Fruit fly (Drosophila melanogaster) whole organism, prepupa: Measurements from ENCODE around the gene Tm1.

Experiments
- Blimp-1 ChIP-seq: fragments of 200-800 bp; sonication (Bioruptor generic); optimal IDR thresholded peaks from 3 replicates; lab custom pipeline; 2017; ENCODE audit warnings: missing biosample characterization, missing genetic modification characterization, mild to moderate bottlenecking, moderate library complexity, missing genetic modification reagents
- CG10631 ChIP-seq: fragments of 200-800 bp; sonication (Bioruptor generic); optimal IDR thresholded peaks from 2 replicates; lab custom pipeline; 2016; ENCODE audit warnings: missing biosample characterization, missing genetic modification characterization
- CG10669 ChIP-seq: fragments of 200-800 bp; sonication (Bioruptor generic); optimal IDR thresholded peaks from 3 replicates; lab custom pipeline; 2018; ENCODE audit warnings: missing biosample characterization, mild to moderate bottlenecking, missing genetic modification characterization, moderate library complexity
- CG11294 ChIP-seq: fragments of 200-800 bp; sonication (Bioruptor generic); IDR thresholded peaks from 2 replicates; pipeline ENCODE4 v1.3.6; 2022; ENCODE audit warnings: missing biosample characterization, missing genetic modification characterization
- CG11762 ChIP-seq: fragments of 200-800 bp; sonication (Bioruptor generic); optimal IDR thresholded peaks from 3 replicates; lab custom pipeline; 2016; ENCODE audit warnings: missing biosample characterization, missing genetic modification characterization; ENCODE audit not compliant: insufficient read depth
- CG11902 ChIP-seq: fragments of 200-800 bp; sonication (Bioruptor generic); optimal IDR thresholded peaks from 3 replicates; lab custom pipeline; 2016; ENCODE audit warnings: missing biosample characterization, missing genetic modification characterization
- CG15336 ChIP-seq: fragments of 200-800 bp; sonication (Bioruptor generic); IDR thresholded peaks from 2 replicates; pipeline ENCODE4 v1.3.6; 2022; ENCODE audit warnings: missing biosample characterization, missing genetic modification characterization
- CG1621 ChIP-seq: fragments of 200-800 bp; sonication (Bioruptor generic); optimal IDR thresholded peaks from 3 replicates; lab custom pipeline; 2018; ENCODE audit warnings: missing biosample characterization, mild to moderate bottlenecking, missing genetic modification characterization
- CG3032 ChIP-seq: fragments of 200-800 bp; optimal IDR thresholded peaks from 2 replicates; lab custom pipeline; 2019; ENCODE audit warnings: missing biosample characterization, mild to moderate bottlenecking, missing genetic modification characterization, moderate library complexity
- CG31627 ChIP-seq: fragments of 200-800 bp; sonication (Bioruptor generic); optimal IDR thresholded peaks from 3 replicates; lab custom pipeline; 2016; ENCODE audit warnings: missing biosample characterization, missing genetic modification characterization
- CG3919 ChIP-seq: fragments of 200-800 bp; sonication (Bioruptor generic); optimal IDR thresholded peaks from 3 replicates; lab custom pipeline; 2016; ENCODE audit warnings: missing biosample characterization, missing genetic modification characterization
- CG4318 ChIP-seq: fragments of 200-800 bp; sonication (Bioruptor generic); optimal IDR thresholded peaks from 3 replicates; lab custom pipeline; 2017; ENCODE audit warnings: missing biosample characterization, mild to moderate bottlenecking, missing genetic modification characterization
- CG6276 ChIP-seq: fragments of 200-800 bp; sonication (Bioruptor generic); optimal IDR thresholded peaks from 2 replicates; lab custom pipeline; 2017; ENCODE audit warnings: missing biosample characterization, mild to moderate bottlenecking, missing genetic modification characterization
- CG6792 ChIP-seq: fragments of 200-800 bp; sonication (Bioruptor generic); optimal IDR thresholded peaks from 3 replicates; lab custom pipeline; 2016; ENCODE audit warnings: missing biosample characterization, missing genetic modification characterization
- CG6854 ChIP-seq: fragments of 200-800 bp; sonication (Bioruptor generic); optimal IDR thresholded peaks from 2 replicates; lab custom pipeline; 2017; ENCODE audit warnings: missing biosample characterization, mild to moderate bottlenecking, missing genetic modification characterization
- CG7368 ChIP-seq: fragments of 200-800 bp; sonication (Bioruptor generic); optimal IDR thresholded peaks from 3 replicates; lab custom pipeline; 2016; ENCODE audit warnings: missing biosample characterization, missing genetic modification characterization
- CG8319 ChIP-seq: fragments of 200-800 bp; sonication (Bioruptor generic); optimal IDR thresholded peaks from 3 replicates; lab custom pipeline; 2016; ENCODE audit warnings: missing biosample characterization, missing genetic modification characterization
- Eip75B ChIP-seq: fragments of 200-800 bp; sonication (Bioruptor generic); optimal IDR thresholded peaks from 3 replicates; lab custom pipeline; 2016; ENCODE audit warnings: missing biosample characterization, missing genetic modification characterization
- Eip93F ChIP-seq: fragments of 200-800 bp; sonication (Bioruptor generic); optimal IDR thresholded peaks from 2 replicates; lab custom pipeline; 2016; ENCODE audit warnings: missing biosample characterization, mild to moderate bottlenecking, missing genetic modification characterization
- Ets21C ChIP-seq: fragments of 200-800 bp; sonication (Bioruptor generic); optimal IDR thresholded peaks from 3 replicates; lab custom pipeline; 2016; ENCODE audit warnings: missing biosample characterization, missing genetic modification characterization
- Ets96B ChIP-seq: fragments of 200-800 bp; optimal IDR thresholded peaks from 2 replicates; lab custom pipeline; 2019; ENCODE audit warnings: missing biosample characterization, mild to moderate bottlenecking, missing genetic modification characterization, moderate library complexity
- Hr38 ChIP-seq: sonication (Bioruptor generic); optimal IDR thresholded peaks from 2 replicates; lab custom pipeline; 2016; ENCODE audit warnings: missing biosample characterization, missing genetic modification characterization
- Met ChIP-seq: fragments of 200-800 bp; sonication (Bioruptor generic); optimal IDR thresholded peaks from 3 replicates; lab custom pipeline; 2016; ENCODE audit warnings: missing biosample characterization, missing genetic modification characterization
- OdsH ChIP-seq: fragments of 200-800 bp; sonication (Bioruptor generic); optimal IDR thresholded peaks from 3 replicates; lab custom pipeline; 2016; ENCODE audit warnings: missing biosample characterization, missing genetic modification characterization
- Smox ChIP-seq: fragments of 200-800 bp; sonication (Bioruptor generic); optimal IDR thresholded peaks from 3 replicates; lab custom pipeline; 2016; ENCODE audit warnings: missing biosample characterization, missing genetic modification characterization
- Sox102F ChIP-seq: fragments of 200-800 bp; sonication (Bioruptor generic); optimal IDR thresholded peaks from 2 replicates; lab custom pipeline; 2016; ENCODE audit warnings: missing biosample characterization, mild to moderate bottlenecking, missing genetic modification characterization
- Sox14 ChIP-seq: fragments of 200-800 bp; sonication (Bioruptor generic); optimal IDR thresholded peaks from 3 replicates; lab custom pipeline; 2016; ENCODE audit warnings: missing biosample characterization, missing genetic modification characterization
- Sox15 ChIP-seq: fragments of 200-800 bp; sonication (Bioruptor generic); optimal IDR thresholded peaks from 3 replicates; lab custom pipeline; 2016; ENCODE audit warnings: missing biosample characterization, missing genetic modification characterization
- achi ChIP-seq: fragments of 200-800 bp; sonication (Bioruptor generic); optimal IDR thresholded peaks from 3 replicates; lab custom pipeline; 2016; ENCODE audit warnings: missing biosample characterization, missing genetic modification characterization
- acj6 ChIP-seq: fragments of 200-800 bp; sonication (Bioruptor generic); optimal IDR thresholded peaks from 3 replicates; lab custom pipeline; 2016; ENCODE audit warnings: missing biosample characterization, missing genetic modification characterization
- cyc ChIP-seq: fragments of 200-800 bp; sonication (Bioruptor generic); optimal IDR thresholded peaks from 3 replicates; lab custom pipeline; 2016; ENCODE audit warnings: missing biosample characterization, missing genetic modification characterization
- dac ChIP-seq: fragments of 200-800 bp; sonication (Bioruptor generic); optimal IDR thresholded peaks from 2 replicates; lab custom pipeline; 2017; ENCODE audit warnings: missing biosample characterization, mild to moderate bottlenecking, missing genetic modification characterization
- dsx ChIP-seq: fragments of 200-800 bp; optimal IDR thresholded peaks from 3 replicates; lab custom pipeline; 2019; ENCODE audit warnings: missing biosample characterization, mild to moderate bottlenecking, missing genetic modification characterization, moderate library complexity; ENCODE audit not compliant: poor library complexity, severe bottlenecking
- eg ChIP-seq: fragments of 200-800 bp; sonication (Bioruptor generic); IDR thresholded peaks from 3 replicates; pipeline ENCODE4 v1.3.6; 2022; ENCODE audit warnings: missing biosample characterization, missing genetic modification characterization
- esn ChIP-seq: fragments of 200-800 bp; sonication (Bioruptor generic); optimal IDR thresholded peaks from 2 replicates; lab custom pipeline; 2016; ENCODE audit warnings: missing biosample characterization, mild to moderate bottlenecking, missing genetic modification characterization, moderate library complexity
- fkh ChIP-seq: fragments of 200-800 bp; sonication (Bioruptor generic); optimal IDR thresholded peaks from 3 replicates; lab custom pipeline; 2017; ENCODE audit warnings: missing biosample characterization, mild to moderate bottlenecking, missing genetic modification characterization, moderate library complexity
- net ChIP-seq: fragments of 200-800 bp; sonication (Bioruptor generic); optimal IDR thresholded peaks from 3 replicates; lab custom pipeline; 2016; ENCODE audit warnings: missing biosample characterization, missing genetic modification characterization
- spab ChIP-seq: fragments of 200-800 bp; sonication (Bioruptor generic); optimal IDR thresholded peaks from 2 replicates; lab custom pipeline; 2017; ENCODE audit warnings: missing biosample characterization, mild to moderate bottlenecking, missing genetic modification characterization, missing genetic modification reagents
- ss ChIP-seq, 2 experiments: fragments of 200-800 bp; sonication (Bioruptor generic); optimal IDR thresholded peaks; 2 replicates in 1 of 2; 3 replicates in 1 of 2; lab custom pipeline; 2017 to 2018; ENCODE audit warnings: mild to moderate bottlenecking in 2 of 2, missing biosample characterization in 2 of 2, missing genetic modification characterization in 2 of 2, moderate library complexity in 1 of 2
- svp ChIP-seq: fragments of 200-800 bp; sonication (Bioruptor generic); peaks from one replicate; lab custom pipeline; 2016; ENCODE audit warnings: missing biosample characterization, missing genetic modification characterization
- topi ChIP-seq: fragments of 200-800 bp; sonication (Bioruptor generic); optimal IDR thresholded peaks from 3 replicates; lab custom pipeline; 2016; ENCODE audit warnings: missing biosample characterization, missing genetic modification characterization

The Tm1 gene

DNA sequence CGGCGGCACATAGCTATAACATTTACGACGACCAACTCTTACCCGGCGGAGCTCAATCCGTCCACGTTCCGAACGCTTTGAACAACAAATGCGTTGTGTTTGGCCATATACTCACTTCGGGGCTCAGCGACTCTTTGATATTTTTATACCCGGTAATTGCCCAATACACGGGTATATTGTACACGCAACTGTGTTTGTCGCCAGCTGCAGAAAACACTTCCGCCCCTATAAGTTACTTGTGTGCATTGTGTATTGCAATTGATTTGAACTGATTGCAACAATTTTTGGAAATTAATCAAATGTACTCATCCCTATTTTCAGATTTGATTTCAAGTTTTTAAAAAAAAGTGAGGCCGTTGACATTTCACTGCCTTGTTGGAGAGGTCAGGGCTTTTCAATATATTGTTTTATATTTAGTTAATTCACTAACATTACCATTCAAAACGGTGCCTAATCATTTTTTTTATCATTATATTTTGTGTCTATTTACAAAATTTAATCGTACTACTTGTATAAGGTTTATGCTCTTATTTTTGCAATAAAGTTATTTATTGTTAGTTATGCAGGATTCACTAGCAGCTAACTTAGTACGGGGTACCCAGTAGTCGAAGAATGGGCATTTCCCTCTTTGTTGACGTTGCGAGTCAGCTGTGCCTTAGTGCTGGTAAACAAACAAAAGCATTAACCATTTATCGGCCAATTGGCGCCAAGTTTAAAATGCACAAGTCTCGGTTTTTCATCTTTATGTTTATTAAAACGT is 65.1 kb downstream of the Tm1 start, which contains the start of gene Nagk (continued):
- TF ChIP-seq ss (GFP tag; optimal IDR thresholded peaks at IDR 0.05; lab: Kevin White, UChicago) (no peak), OdsH (GFP tag; lab: Kevin White, UChicago) (peak; percentile 69), Ets21C (GFP tag; lab: Kevin White, UChicago) (peak; percentile 55), esn (GFP tag; lab: Kevin White, UChicago) (peak; percentile 89), svp (GFP tag; lab: Kevin White, UChicago) (peak; percentile 92), CG6276 (no peak)

DNA sequence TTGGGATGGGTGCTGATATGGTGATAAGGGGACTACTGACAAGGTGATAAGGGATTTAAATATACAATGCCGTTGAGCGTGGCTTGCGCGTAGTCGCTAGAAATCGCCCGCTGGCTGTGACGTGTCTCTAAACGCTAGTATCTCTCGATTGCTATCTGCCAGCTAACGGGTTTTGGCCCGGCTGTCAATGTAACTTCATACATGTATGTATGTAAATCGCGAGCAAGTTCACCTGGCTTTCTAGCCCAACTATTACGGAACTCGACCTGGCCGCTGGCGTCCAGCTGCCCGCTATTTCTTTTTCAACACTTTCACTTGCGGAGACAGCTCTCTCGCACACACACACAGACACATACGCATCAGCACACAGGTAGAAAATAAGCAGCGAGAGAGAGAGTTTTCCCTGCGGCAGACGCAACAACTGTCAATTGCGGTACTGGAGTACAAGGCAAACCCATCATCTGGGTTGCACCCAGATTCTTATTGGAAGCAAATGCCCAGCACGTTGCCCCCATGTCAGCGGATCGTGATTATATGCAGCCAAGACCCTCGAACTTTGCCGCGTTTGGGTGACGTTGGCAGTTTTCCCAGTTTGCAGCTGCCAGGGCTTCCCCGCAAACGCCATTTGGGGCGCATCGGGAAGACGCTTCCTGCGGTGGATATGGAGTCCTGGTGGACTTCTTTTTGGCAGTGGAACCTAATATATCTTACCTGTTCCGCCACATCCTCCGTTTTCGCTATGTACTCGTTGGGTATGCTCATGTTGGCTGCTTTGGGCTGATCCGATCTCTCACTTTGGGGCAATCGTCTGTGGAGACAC is 67.4 kb downstream of the Tm1 start:
- TF ChIP-seq CG31627 (GFP tag; lab: Kevin White, UChicago): no peak
- no peak for TF ChIP-seq Sox102F (GFP tag; lab: Kevin White, UChicago)
- TF ChIP-seq Blimp-1 (GFP tag; lab: Kevin White, UChicago): peak; percentile 92
- no peak for TF ChIP-seq Hr38
- no peak for TF ChIP-seq eg

DNA sequence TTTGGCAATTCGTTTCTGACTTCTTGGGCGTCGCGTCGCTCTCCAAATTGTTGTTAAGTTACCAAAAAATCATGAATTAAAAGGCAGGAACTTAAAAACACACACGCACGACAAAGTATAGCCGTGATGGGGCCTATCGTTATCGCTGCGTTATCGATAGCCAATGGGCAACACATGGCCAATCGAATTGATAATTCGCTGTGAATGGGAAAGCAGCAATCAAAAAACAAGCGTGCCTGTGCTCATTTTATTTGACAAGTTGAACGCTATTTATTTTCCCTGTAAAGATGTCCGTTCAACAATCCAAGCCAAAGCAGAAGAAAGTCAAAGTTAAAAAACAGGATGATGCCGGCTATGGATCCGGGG is 68.0 kb downstream of the Tm1 start, which contains the start of the genes Surf4 and CG31301:
Surf4 (minus strand) TSS at position 159 of the 366 bp plus-strand sequence.
CG31301 (plus strand) TSS at position 188 of the 366 bp plus-strand sequence.
- TF ChIP-seq dsx (GFP tag; lab: Kevin White, UChicago) (peak; percentile 91), Hr38 (no peak), net (GFP tag; lab: Kevin White, UChicago) (no peak), spab (no peak), esn (GFP tag; lab: Kevin White, UChicago) (peak; percentile 9)

DNA sequence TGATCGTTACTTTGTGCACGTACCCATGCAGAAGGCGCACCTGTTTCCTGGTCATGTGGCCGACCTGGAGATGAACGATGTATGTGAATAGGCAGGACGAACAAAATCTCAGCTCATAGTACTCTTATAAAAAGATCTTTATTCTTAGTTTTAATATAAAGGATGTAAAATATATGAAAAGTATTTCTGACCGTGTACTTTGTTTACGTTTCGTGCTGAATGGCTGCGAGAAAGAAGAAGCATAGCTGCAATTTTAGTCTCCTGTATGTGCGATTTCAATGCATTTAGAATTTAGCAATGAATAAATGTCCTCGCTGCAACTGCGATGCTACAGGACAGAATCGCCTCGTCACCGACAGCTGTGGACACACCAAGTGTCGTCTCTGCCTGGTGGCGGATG is 69.8 kb downstream of the Tm1 start, which contains the start of the genes CG42726 and CG42727:
CG42726 (plus strand) TSS at position 227 of the 400 bp plus-strand sequence.
CG42727 (plus strand) TSS at position 227 of the 400 bp plus-strand sequence.
- peak; percentile 34 for TF ChIP-seq cyc
- TF ChIP-seq CG1621 (tag; lab: Kevin White, UChicago): no peak
- no peak for TF ChIP-seq CG3919
- peak; percentile 44 for TF ChIP-seq Ets96B (tag; lab: Kevin White, UChicago)
- TF ChIP-seq eg: peak; percentile 56; the same call in 1 of the 3 replicates
- no peak for TF ChIP-seq CG11902 (GFP tag; lab: Kevin White, UChicago)
- no peak for TF ChIP-seq Sox102F (GFP tag; lab: Kevin White, UChicago)
- 0 out of 2 replicates have a peak, but pooled peaks have one; percentile 27 for TF ChIP-seq CG11294 (GFP tag; lab: Robert Waterston, UW)
- no peak for TF ChIP-seq acj6 (GFP tag; lab: Kevin White, UChicago)
- no peak for TF ChIP-seq Eip75B (GFP tag; lab: Kevin White, UChicago)
- no peak for TF ChIP-seq CG15336 (GFP tag; lab: Robert Waterston, UW)
- TF ChIP-seq Sox14 (GFP tag; lab: Kevin White, UChicago): peak; percentile 52
- no peak for TF ChIP-seq CG8319
- no peak for TF ChIP-seq Eip93F (GFP tag; lab: Kevin White, UChicago)
- TF ChIP-seq fkh: no peak
- peak; percentile 52 for TF ChIP-seq CG3032
- no peak for TF ChIP-seq Met (GFP tag; lab: Kevin White, UChicago)
- peak; percentile 42 for TF ChIP-seq CG31627 (GFP tag; lab: Kevin White, UChicago)
- TF ChIP-seq Hr38: no peak
- no peak for TF ChIP-seq net (GFP tag; lab: Kevin White, UChicago)
- peak; percentile 13 for TF ChIP-seq Sox15 (GFP tag; lab: Kevin White, UChicago)
- TF ChIP-seq CG10631: peak; percentile 47
- TF ChIP-seq OdsH (GFP tag; lab: Kevin White, UChicago): no peak
- TF ChIP-seq Smox (GFP tag; lab: Kevin White, UChicago): no peak
- peak; percentile 24 for TF ChIP-seq CG10669 (GFP tag; lab: Kevin White, UChicago)
- peak; percentile 28 for TF ChIP-seq dac (GFP tag; lab: Kevin White, UChicago)
- peak; percentile 10 for TF ChIP-seq CG11762 (GFP tag; lab: Kevin White, UChicago)
- TF ChIP-seq achi (GFP tag; lab: Kevin White, UChicago): peak; percentile 30
- TF ChIP-seq topi (GFP tag; lab: Kevin White, UChicago): peak; percentile 44
- no peak for TF ChIP-seq CG4318
- TF ChIP-seq svp (GFP tag; lab: Kevin White, UChicago): no peak
- TF ChIP-seq esn (GFP tag; lab: Kevin White, UChicago): peak; percentile 69
- TF ChIP-seq CG6792: peak; percentile 44
- no peak for TF ChIP-seq CG7368 (GFP tag; lab: Kevin White, UChicago)
- TF ChIP-seq CG6854 (GFP tag; lab: Kevin White, UChicago): no peak
- TF ChIP-seq spab: no peak
